Worm (Caenorhabditis elegans) whole organism, L4 larva: ENCODE measurements around the gene K02A6.1.

ENCODE experiments used
- ama-1 ChIP-seq: fragments of 150-350 bp; optimal IDR thresholded peaks from 2 replicates; lab custom pipeline; 2014; ENCODE audit warnings: inconsistent platforms, mixed read lengths
- ceh-20 ChIP-seq: fragments of 200-800 bp; sonication (Bioruptor generic); IDR thresholded peaks from 2 replicates; pipeline ENCODE4 v1.3.6; 2022; ENCODE audit warnings: missing genetic modification reagents, missing genetic modification characterization, missing compliant biosample characterization
- dmd-8 ChIP-seq: fragments of 200-800 bp; sonication (Bioruptor generic); IDR thresholded peaks from 2 replicates; pipeline ENCODE4 v1.3.6; 2022; ENCODE audit warnings: missing genetic modification characterization, missing compliant biosample characterization
- dpl-1 ChIP-seq: fragments of 150-350 bp; optimal IDR thresholded peaks from 2 replicates; lab custom pipeline; 2014; ENCODE audit warnings: missing biosample characterization, missing genetic modification reagents, missing genetic modification characterization
- lir-3 ChIP-seq: sonication (generic microtip); optimal IDR thresholded peaks from 2 replicates; lab custom pipeline; 2016; ENCODE audit warnings: mild to moderate bottlenecking, missing genetic modification characterization, missing compliant biosample characterization
- madf-9 ChIP-seq: fragments of 200-800 bp; sonication (Bioruptor generic); conservative IDR thresholded peaks from 2 replicates; pipeline ENCODE4 v1.3.6; 2022; ENCODE audit warnings: missing genetic modification reagents, missing genetic modification characterization, missing compliant biosample characterization
- mes-2 ChIP-seq: sonication (generic microtip); optimal IDR thresholded peaks from 2 replicates; lab custom pipeline; 2016; ENCODE audit warnings: missing genotype, mild to moderate bottlenecking, missing genetic modification characterization, missing compliant biosample characterization; ENCODE audit not compliant: poor library complexity, severe bottlenecking
- nhr-77 ChIP-seq: fragments of 150-350 bp; optimal IDR thresholded peaks from 2 replicates; lab custom pipeline; 2014; ENCODE audit warnings: missing biosample characterization, missing genetic modification characterization
- unc-62 ChIP-seq, 3 experiments: fragments of 150-350 bp in 1 of 3; sonication (generic microtip); optimal IDR thresholded peaks in 2 of 3; peaks in 1 of 3; 1 replicate in 1 of 3; 2 replicates in 2 of 3; lab custom pipeline; 2014 to 2017; ENCODE audit warnings: missing biosample characterization in 3 of 3, missing genetic modification characterization in 3 of 3, missing genetic modification reagents in 3 of 3, missing genotype in 1 of 3

ce11 chrX:8173610-8174009 is 45.9 kb upstream of the K02A6.1 start, which contains the start of gene C17H11.1:
- TF ChIP-seq nhr-77 (tag; lab: Kevin White, UChicago), result no peak
- no peak for TF ChIP-seq mes-2 (tag; lab: Kevin White, UChicago)
- no peak for TF ChIP-seq ama-1
- no peak for TF ChIP-seq dpl-1
- TF ChIP-seq dmd-8, result no peak
- TF ChIP-seq madf-9 (GFP tag; lab: Robert Waterston, UW), result no peak
- TF ChIP-seq lir-3 (tag; lab: Kevin White, UChicago), result no peak
- no peak for TF ChIP-seq ceh-20 (GFP tag; lab: Robert Waterston, UW)
- no peak for TF ChIP-seq unc-62 (GFP tag; optimal IDR thresholded peaks at IDR 0.05 in 1 of 2; lab: Kevin White, UChicago)
- TF ChIP-seq unc-62 (tag; optimal IDR thresholded peaks at IDR 0.05; lab: Kevin White, UChicago), result no peak
